Fruit fly (Drosophila melanogaster): ENCODE results near the gene CG43115.

Gene CG43115

DNA sequence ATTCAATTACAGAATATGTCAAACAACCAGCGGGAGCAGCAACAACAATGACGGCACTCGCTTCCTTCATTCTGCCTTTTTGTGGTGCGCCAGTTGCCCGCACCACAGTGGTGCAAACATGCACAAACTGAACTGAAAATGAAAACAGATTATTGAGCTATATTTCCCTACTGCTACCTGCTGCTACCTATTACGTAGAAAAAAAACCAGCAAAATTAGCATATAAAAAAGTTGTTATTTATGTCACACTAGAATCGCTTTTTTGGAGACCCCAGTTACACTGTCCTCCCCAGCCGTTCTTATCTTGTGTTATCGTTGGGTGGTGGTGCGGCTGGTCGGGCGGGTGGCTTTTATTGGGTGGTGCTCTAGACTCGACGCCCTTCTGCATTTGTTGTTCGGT is 31.4 kb upstream of the CG43115 start (continued):
- TF ChIP-seq CG14710 (tag; optimal IDR thresholded peaks at IDR 0.05) (peak; percentile 44), unc-4 (GFP tag; IDR thresholded peaks at IDR 0.05; ENCODE audit: partially characterized antibody) (no peak), Camta (GFP tag; optimal IDR thresholded peaks at IDR 0.05) (peak; percentile 70), klu (GFP tag; IDR thresholded peaks at IDR 0.05) (peak; percentile 71), gce (GFP tag; IDR thresholded peaks at IDR 0.05) (peak; percentile 83; the same call in 2 of the 3 replicates), CG1647 (GFP tag; optimal IDR thresholded peaks at IDR 0.05) (peak; percentile 70), sr (GFP tag; IDR thresholded peaks at IDR 0.05) (peak; percentile 76; the same call in 2 of the 3 replicates), dpn (GFP tag; optimal IDR thresholded peaks at IDR 0.05) (peak; percentile 80 to 82), CG2678 (tag; optimal IDR thresholded peaks at IDR 0.05) (peak; percentile 81), kni (GFP tag; optimal IDR thresholded peaks at IDR 0.05) (no peak), CG10274 (GFP tag; optimal IDR thresholded peaks at IDR 0.05) (peak; percentile 65), CG15696 (tag; optimal IDR thresholded peaks at IDR 0.05) (no peak), Fer3 (tag; optimal IDR thresholded peaks at IDR 0.05) (peak; percentile 76), Vsx1 (GFP tag; optimal IDR thresholded peaks at IDR 0.05) (peak; percentile 37), p53 (GFP tag; optimal IDR thresholded peaks at IDR 0.05) (peak; percentile 24), gcm (GFP tag; optimal IDR thresholded peaks at IDR 0.05) (peak; percentile 54), tio (GFP tag; optimal IDR thresholded peaks at IDR 0.05) (peak; percentile 60), fru (optimal IDR thresholded peaks at IDR 0.05) (no peak), Dll (GFP tag; IDR thresholded peaks at IDR 0.05; ENCODE audit: partially characterized antibody) (0 out of 4 replicates have a peak, but pooled peaks have one; percentile 24), CG17361 (GFP tag; IDR thresholded peaks at IDR 0.05) (peak; percentile 83), z (GFP tag; IDR thresholded peaks at IDR 0.05) (no peak), chm (GFP tag; IDR thresholded peaks at IDR 0.05) (peak; percentile 88), CG3726 (GFP tag; IDR thresholded peaks at IDR 0.05) (peak; percentile 60; the same call in 1 of the 3 replicates), CG4854 (GFP tag; optimal IDR thresholded peaks at IDR 0.05) (peak; percentile 59), CG6654 (GFP tag; optimal IDR thresholded peaks at IDR 0.05) (peak; percentile 44), Atf3 (GFP tag; optimal IDR thresholded peaks at IDR 0.05) (peak; percentile 50), sisA (GFP tag; IDR thresholded peaks at IDR 0.05) (peak; percentile 85), ERR (GFP tag; optimal IDR thresholded peaks at IDR 0.05) (peak; percentile 83), bcd (GFP tag; optimal IDR thresholded peaks at IDR 0.05) (peak; percentile 84), NK7.1 (GFP tag; optimal IDR thresholded peaks at IDR 0.05) (peak; percentile 63), Oli (tag; optimal IDR thresholded peaks at IDR 0.05) (peak; percentile 82), CG5245 (GFP tag; optimal IDR thresholded peaks at IDR 0.05) (peak; percentile 81), Tbp (GFP tag; optimal IDR thresholded peaks at IDR 0.05) (no peak), HmgD (GFP tag; optimal IDR thresholded peaks at IDR 0.05) (peak; percentile 47), CG3163 (GFP tag; optimal IDR thresholded peaks at IDR 0.05) (peak; percentile 30), CG13123 (GFP tag; optimal IDR thresholded peaks at IDR 0.05) (peak; percentile 7), sens-2 (GFP tag; IDR thresholded peaks at IDR 0.05) (peak; percentile 59; the same call in 1 of the 2 replicates), CG11695 (GFP tag; IDR thresholded peaks at IDR 0.05) (peak; percentile 92), Poxn (GFP tag; IDR thresholded peaks at IDR 0.05) (peak; percentile 56; the same call in 1 of the 2 replicates), bsh (GFP tag; optimal IDR thresholded peaks at IDR 0.05) (peak in 1 of 2 experiments; percentile 86), CG31224 (GFP tag; IDR thresholded peaks at IDR 0.05) (peak; percentile 59), danr (GFP tag; IDR thresholded peaks at IDR 0.05) (peak; percentile 80), ken (GFP tag; IDR thresholded peaks at IDR 0.05) (peak; percentile 89), tna (GFP tag; IDR thresholded peaks at IDR 0.05; ENCODE audit: partially characterized antibody) (no peak), Dip3 (GFP tag; optimal IDR thresholded peaks at IDR 0.05) (peak; percentile 67), dm (GFP tag; optimal IDR thresholded peaks at IDR 0.05) (peak; percentile 46), dmrt99B (tag; optimal IDR thresholded peaks at IDR 0.05) (peak; percentile 88), CG12219 (GFP tag; optimal IDR thresholded peaks at IDR 0.05) (peak; percentile 76), ac (GFP tag; optimal IDR thresholded peaks at IDR 0.05) (no peak), cad (GFP tag; optimal IDR thresholded peaks at IDR 0.05) (no peak), Fer2 (tag; optimal IDR thresholded peaks at IDR 0.05) (no peak)

All from whole organism, embryonic.